Worm (Caenorhabditis elegans) whole organism, dauer: Measurements from ENCODE around the gene Y49E10.21.

ENCODE experiments used
- unc-62 ChIP-seq: sonication (generic microtip); optimal IDR thresholded peaks from 2 replicates; lab custom pipeline; 2017; ENCODE audit warnings: missing biosample characterization, missing genetic modification reagents, missing genetic modification characterization

Gene Y49E10.21

DNA sequence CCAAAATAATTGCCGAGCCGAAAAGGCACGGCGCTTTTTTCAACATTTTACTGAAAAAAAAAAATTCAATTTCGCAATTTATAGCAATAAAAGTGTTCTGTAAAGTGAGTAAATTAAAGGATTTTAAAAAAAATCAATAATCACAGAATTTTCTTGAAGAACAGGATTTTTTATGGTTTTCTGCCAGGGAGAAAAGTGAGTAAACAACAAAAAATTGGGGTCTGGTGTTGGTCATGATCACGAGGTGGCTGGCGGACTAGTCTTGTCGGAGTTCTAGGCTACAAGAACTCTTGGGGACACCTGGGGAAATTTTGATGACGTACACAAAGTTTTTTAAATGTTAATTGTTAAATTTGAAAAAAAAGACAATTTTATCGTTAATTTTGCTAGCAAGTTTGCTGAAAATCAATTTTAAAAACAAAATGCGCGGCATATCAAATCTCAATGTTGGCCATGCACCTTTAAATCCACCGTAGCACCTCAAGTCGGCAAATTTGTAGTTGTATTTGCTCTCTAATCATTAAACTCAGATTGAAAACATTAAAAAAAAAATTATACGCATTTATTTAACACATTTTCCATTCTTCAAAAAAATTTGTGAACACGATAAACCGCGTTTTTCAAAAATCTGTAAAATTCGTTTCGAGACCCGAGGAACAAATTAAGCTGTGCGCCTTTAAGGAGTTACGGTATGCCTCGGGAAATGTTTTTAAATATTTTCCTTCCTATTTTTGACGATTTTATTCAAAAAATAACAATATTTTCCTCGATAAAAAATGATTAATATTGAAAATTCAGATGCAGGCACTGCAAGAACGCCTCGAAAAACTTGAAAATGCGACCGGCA is at the start of gene Y49E10.21, which contains the start of gene scav-3:
Gene Y49E10.21 (plus strand): TSS at position 797 of the 847 bp plus-strand sequence.
Gene scav-3 (minus strand): TSS at position 50 of the 847 bp plus-strand sequence.
- no peak for TF ChIP-seq unc-62 (GFP tag; lab: Kevin White, UChicago)

DNA sequence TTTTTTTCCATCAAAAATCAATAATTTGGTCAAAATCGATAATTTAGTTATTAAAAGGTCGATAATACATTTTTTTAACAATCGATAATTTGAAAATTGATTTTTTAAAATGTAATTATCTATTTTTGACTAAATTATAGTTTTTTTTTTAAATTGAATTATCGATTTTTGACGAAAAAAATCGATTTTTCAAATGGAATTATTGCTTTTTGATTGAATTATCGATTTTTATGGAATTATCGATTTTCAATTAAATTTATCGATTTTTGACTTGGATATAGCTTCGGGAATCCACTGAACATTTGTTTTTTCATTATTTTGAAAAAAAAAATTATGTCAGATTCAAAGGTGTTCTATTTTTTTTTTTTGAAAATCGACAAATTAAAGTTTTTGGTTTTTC is 47.1 kb upstream of the Y49E10.21 start:
- TF ChIP-seq unc-62 (GFP tag; lab: Kevin White, UChicago), result no peak

DNA sequence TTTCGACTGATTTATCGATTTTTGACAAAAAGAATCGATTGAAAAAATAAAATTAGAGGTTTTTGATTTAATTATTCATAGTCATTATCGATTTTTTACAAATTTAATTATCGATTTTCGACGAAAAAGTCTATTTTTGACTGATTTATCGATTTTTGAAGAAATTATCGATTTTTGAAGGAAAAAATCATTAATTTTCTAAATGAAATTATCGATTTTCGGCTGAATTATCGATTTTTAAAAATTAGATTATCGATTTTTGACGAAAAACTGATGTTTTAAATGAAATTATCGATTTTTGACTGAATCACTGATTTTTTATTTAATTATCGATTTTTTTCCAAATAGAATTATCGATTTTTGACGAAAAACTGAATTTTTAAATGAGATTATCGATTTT is 46.3 kb upstream of the Y49E10.21 start:
- TF ChIP-seq unc-62 (GFP tag; lab: Kevin White, UChicago), result no peak

DNA sequence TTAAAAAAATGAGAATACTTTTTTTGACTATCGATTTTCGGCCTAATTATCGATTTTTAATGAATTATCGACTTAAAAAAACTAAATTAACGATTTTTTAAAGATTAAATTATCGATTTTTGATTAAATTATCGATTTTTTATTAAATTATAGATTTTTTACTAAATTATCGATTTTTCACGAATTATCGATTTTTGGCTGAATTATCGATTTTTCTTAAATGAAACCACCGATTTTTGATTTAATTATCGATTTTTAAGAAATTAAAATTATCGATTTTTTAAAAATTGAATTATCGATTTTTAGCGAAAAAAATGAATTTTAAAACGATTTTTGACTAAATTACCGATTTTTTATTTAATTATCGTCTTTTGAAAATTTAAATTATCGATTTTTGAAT is 45.7 kb upstream of the Y49E10.21 start:
- no peak for TF ChIP-seq unc-62 (GFP tag; lab: Kevin White, UChicago)

DNA sequence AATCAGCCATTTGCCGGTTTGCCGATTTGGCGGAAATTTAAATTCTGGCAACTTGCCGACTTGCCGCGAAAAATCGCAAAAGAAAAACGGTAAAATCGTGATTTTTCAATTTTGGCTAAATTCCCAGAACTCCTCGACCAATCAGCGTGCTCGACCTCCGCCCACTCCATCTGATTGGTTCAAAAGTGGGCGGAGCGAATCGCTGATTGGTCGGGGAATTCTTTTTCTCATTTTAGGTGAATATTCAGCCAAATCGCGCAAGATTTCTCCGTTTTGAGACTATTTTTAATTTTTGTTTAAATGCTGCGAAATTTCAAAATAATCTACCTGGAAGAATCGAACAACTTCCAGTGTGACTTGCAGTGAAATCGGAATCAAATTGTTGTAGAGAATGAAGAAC is 42.9 kb upstream of the Y49E10.21 start:
- no peak for TF ChIP-seq unc-62 (GFP tag; lab: Kevin White, UChicago)

DNA sequence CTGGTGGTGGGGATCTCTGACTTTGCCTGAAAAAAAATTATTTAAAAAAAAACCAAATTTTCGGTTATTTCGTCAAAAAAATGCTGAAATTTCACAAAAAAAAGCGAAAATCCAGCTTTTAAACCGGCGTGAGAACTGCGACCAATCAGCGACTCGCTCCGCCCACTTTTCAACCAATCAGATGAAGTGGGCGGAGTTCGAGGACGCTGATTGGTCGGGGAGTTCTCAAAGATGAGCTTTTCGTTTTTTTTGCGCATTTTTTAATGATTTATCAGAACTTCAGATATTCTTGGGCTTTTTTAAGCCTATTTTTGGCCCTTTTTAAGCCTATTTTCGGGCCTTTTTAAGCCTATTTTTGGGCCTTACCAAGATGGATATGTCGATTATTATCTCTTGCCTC is 37.1 kb upstream of the Y49E10.21 start:
- no peak for TF ChIP-seq unc-62 (GFP tag; lab: Kevin White, UChicago)

DNA sequence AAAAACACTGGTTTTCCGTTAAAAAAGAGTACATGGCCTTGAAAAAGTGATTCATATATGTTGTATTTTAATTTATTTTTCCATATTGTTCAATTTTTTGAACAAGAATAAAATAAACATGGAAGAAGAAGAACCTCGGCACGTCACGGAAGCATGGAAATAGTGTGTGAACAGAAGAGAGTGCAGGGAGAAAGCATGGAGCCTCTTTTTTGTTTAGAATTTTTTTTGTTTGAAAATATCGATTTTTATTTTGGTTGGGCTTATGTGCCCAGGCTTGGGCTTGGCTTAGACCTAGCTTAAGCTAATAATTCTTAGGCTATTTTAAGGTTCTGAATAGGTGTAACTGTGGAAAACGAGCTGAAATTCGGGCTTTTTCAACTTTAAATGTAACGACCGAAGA is 35.7 kb upstream of the Y49E10.21 start, which contains the start of gene tat-1:
Gene tat-1 (minus strand): TSS at position 11 of the 400 bp plus-strand sequence.
- no peak for TF ChIP-seq unc-62 (GFP tag; lab: Kevin White, UChicago)

DNA sequence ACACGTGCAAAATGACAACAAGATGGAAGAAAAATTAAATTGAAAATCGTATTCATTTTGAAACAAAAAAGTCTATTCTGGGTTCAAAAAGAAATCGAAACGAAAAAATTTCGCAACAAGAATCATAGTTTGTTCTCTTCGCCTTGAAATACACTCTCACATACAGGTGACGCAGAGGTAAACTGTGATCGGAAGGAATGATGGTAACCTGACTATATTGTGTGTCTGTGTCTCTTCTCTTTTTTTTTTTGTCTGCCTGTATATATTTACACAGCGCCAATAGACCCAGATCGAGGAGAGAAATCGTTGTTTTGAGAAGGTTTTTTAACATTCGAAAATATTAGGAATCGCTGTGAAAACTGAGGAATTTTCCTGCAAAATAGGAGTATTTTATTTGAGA is 33.3 kb upstream of the Y49E10.21 start:
- TF ChIP-seq unc-62 (GFP tag; lab: Kevin White, UChicago), result no peak

DNA sequence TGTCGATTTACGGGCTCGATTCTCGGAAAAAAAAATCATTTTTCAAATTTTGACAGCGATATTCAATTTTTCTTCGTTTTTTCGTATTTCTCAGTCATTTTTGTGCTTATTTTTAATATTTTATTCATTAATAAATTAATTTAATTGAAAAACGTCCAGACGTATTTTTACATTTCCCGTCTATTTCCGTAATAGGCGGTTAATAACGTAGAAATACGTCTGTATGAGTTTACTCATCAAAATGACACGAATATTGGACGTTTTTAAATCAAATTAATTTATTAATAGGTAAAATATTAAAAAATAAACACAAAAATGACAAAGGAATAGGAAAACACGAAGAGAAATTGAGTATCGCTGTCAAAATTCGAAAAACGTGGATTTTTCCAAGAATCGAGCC is 32.7 kb upstream of the Y49E10.21 start:
- no peak for TF ChIP-seq unc-62 (GFP tag; lab: Kevin White, UChicago)

DNA sequence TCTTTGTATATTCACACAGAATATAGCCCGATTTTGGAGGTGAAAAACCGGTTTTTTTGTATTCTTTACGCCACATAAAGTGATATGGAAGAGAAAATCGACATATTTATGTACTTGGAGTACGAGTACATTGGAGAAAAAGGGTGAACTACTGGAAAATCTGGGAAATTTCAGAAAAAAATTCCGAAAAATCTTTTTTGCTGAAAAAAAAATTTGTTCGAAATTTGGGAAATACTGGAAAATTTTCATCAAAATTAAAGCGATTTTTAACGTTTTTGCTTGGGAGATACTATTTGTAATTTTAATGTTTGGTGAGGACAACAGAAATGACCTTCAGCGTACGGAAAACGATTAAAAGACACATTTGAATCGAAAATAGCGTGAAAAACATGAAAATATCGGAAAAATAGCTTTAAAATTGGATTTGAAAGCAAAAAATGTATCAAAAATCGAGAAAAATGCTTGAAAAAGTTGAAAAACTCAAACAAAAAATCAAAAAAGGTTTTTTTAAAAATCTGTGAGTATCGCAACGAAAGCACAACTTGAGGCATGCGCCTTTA is 31.5 kb upstream of the Y49E10.21 start:
- no peak for TF ChIP-seq unc-62 (GFP tag; lab: Kevin White, UChicago)

DNA sequence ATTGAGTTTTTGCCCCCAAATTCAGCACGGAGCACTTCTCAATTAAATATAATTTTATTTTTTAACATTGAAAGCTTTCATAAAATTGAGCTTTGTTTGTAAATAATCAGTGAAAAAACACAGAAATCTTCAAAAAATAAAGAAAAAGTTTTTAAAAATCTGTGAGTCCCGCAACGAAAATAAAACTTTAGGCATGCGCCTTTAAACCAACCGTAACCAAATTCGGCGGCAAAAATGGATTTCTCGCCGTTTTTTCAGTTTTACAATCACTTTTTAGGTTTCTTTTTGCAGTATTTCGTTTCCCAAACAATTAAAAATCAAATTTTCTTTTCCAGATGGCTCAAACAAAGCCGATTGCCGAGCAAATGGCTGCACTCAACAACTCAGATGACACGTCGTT is 30.8 kb upstream of the Y49E10.21 start, which contains the start of gene pie-1:
Gene pie-1 (plus strand): TSS at position 336 of the 400 bp plus-strand sequence.
- no peak for TF ChIP-seq unc-62 (GFP tag; lab: Kevin White, UChicago)

DNA sequence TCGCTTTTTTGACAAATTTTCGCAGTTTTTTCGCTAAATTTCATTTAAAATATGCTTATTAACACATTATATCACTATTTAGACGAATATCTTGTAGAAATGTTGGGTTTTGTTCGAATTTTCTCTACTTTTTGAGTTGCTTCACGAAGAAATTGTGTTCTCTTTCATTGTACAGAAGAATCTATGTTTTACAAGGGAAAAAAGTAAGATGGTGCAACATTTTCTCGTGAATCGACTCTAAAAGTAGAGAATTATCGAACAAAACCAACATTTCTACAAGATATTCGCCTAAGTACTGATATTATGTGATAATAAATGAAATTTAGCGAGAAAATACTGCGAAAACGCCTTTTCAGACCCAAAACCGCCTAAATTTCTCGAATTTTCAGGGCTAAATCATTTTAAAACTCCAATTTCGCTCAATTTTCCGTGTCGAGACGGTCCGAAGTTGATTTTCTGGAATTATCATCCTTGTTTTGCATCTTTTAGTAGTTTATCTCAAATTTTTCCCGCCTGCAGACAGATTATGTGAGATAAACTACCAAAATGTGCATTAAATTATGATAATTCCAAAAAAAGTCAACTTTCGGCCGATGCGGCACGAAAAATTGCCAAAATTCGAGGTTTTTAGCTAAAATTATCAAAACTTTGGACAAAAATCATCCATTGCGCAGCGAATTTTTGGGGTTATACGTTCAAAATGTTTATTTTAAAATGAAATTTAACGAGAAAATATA is 29.7 kb upstream of the Y49E10.21 start:
- TF ChIP-seq unc-62 (GFP tag; lab: Kevin White, UChicago), result no peak

DNA sequence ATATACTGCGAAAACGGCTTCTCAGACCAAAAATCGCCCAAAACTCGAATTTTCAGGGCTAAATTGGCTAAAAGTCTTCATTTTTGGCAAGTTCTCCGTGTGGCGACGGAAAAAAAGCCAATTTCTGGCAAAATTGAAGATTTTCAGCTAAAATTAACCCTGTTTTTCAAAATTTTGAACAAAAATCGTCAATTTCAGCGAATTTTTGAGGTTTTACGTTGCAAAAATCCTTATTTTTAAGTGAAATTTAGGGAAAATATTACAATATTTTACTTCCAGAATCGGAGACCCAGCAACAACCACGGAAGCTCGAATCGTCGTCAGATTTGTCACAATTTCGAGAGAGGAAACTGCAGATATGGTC is 29.2 kb upstream of the Y49E10.21 start:
- no peak for TF ChIP-seq unc-62 (GFP tag; lab: Kevin White, UChicago)

DNA sequence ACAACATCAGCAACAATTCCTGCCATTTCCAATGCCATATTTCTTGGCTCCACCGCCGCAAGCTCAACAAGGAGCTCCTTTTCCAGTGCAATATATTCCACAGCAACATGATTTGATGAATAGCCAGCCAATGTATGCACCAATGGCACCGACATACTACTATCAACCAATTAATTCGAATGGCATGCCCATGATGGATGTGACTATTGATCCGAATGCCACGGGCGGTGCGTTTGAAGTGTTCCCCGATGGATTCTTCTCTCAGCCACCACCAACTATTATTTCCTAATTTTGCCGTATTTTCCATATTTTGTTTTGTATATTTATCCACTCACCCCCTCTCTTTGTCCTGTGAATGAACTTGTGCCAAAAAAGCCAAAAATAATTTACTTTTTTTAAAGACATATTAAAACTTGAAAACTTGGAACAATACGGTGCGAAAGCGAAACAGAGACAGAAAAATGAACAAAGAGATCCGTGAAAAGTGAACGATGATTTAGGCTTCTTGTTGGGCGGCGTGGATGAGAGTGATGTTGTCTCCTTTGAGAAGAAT is 28.5 kb upstream of the Y49E10.21 start:
- no peak for TF ChIP-seq unc-62 (GFP tag; lab: Kevin White, UChicago)

DNA sequence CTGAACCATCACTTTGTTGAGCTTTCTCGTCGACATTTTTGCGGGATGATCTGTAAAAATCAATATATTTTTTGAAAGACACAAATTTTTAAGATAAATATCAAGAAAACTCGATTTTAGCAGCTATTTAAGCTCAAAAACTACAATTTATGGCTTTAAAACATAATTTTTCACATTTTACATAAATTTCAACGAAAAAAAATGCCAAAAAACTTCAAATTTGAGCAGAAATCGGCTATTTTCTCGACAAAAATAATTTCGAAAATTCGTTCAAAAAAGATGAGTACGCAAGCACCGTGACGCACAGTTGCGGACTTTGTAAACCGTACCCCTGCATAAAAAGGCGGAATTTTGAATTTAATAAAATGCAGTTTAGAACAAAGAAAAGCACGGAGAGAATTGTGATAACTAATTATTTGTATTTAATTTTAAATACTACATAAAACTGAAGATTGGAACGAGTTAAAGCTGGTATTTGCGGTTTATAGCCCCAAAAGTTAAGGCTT is 27.8 kb upstream of the Y49E10.21 start, which contains the start of gene snr-6:
Gene snr-6 (minus strand): TSS at position 51 of the 506 bp plus-strand sequence.
- TF ChIP-seq unc-62 (GFP tag; lab: Kevin White, UChicago), result no peak
